Worm (Caenorhabditis elegans) whole organism, L1 larva: ENCODE measurements around the gene K01F9.2.

Source experiments
- C04F5.9 ChIP-seq: sonication (generic microtip); optimal IDR thresholded peaks from 2 replicates; lab custom pipeline; 2016; ENCODE audit warnings: missing genetic modification characterization, missing compliant biosample characterization
- C16A3.4 ChIP-seq: fragments of 150-350 bp; optimal IDR thresholded peaks from 2 replicates; lab custom pipeline; 2014; ENCODE audit warnings: missing biosample characterization, missing genetic modification characterization
- F16B12.6 ChIP-seq: fragments of 150-350 bp; optimal IDR thresholded peaks from 2 replicates; lab custom pipeline; 2014; ENCODE audit warnings: missing biosample characterization, missing genetic modification characterization
- Y116A8C.19 ChIP-seq: sonication (generic microtip); optimal IDR thresholded peaks from 2 replicates; lab custom pipeline; 2016; ENCODE audit warnings: missing compliant biosample characterization, missing genetic modification characterization, borderline replicate concordance
- alr-1 ChIP-seq: fragments of 200-800 bp; sonication (Bioruptor generic); optimal IDR thresholded peaks from 2 replicates; lab custom pipeline; 2018; ENCODE audit warnings: borderline replicate concordance, mild to moderate bottlenecking, missing genetic modification characterization, missing compliant biosample characterization
- aly-2 ChIP-seq: fragments of 150-350 bp; optimal IDR thresholded peaks from 2 replicates; lab custom pipeline; 2014; ENCODE audit warnings: missing biosample characterization, missing genetic modification characterization
- ceh-63 ChIP-seq: fragments of 200-800 bp; sonication (Bioruptor generic); optimal IDR thresholded peaks from 2 replicates; lab custom pipeline; 2018; ENCODE audit warnings: mild to moderate bottlenecking, missing genetic modification characterization, missing compliant biosample characterization
- ceh-88 ChIP-seq: fragments of 200-800 bp; sonication (Bioruptor generic); IDR thresholded peaks from 2 replicates; pipeline ENCODE4 v1.3.6; 2022; ENCODE audit warnings: missing genetic modification characterization, missing compliant biosample characterization
- ceh-90 ChIP-seq: sonication (generic microtip); optimal IDR thresholded peaks from 2 replicates; lab custom pipeline; 2016; ENCODE audit warnings: missing genetic modification characterization, missing compliant biosample characterization
- dpl-1 ChIP-seq, 3 experiments: fragments of 150-350 bp in 2 of 3; sonication (generic microtip) in 1 of 3; optimal IDR thresholded peaks; 2 replicates each; lab custom pipeline; 2014 to 2017; ENCODE audit warnings: missing biosample characterization in 3 of 3, missing genetic modification characterization in 3 of 3, missing genetic modification reagents in 3 of 3
- dsc-1 ChIP-seq: sonication (generic microtip); optimal IDR thresholded peaks from 2 replicates; lab custom pipeline; 2016; ENCODE audit warnings: mild to moderate bottlenecking, missing genetic modification characterization, missing compliant biosample characterization
- efl-1 ChIP-seq, 4 experiments: fragments of 150-350 bp; optimal IDR thresholded peaks in 3 of 4; peaks in 1 of 4; 1 replicate in 1 of 4; 2 replicates in 3 of 4; lab custom pipeline; 2014; ENCODE audit warnings: missing biosample characterization in 2 of 4, missing genetic modification characterization in 2 of 4, missing genetic modification reagents in 2 of 4
- efl-3 ChIP-seq: fragments of 200-800 bp; sonication (Bioruptor generic); optimal IDR thresholded peaks from 2 replicates; lab custom pipeline; 2018; ENCODE audit warnings: mild to moderate bottlenecking, missing genetic modification characterization, missing compliant biosample characterization
- egl-27 ChIP-seq, 2 experiments: fragments of 150-350 bp in 1 of 2; sonication (generic microtip); optimal IDR thresholded peaks; 3 replicates each; lab custom pipeline; 2017 to 2018; ENCODE audit warnings: missing biosample characterization in 2 of 2, missing genetic modification characterization in 2 of 2, missing genetic modification reagents in 2 of 2
- elt-2 ChIP-seq: sonication (generic microtip); optimal IDR thresholded peaks from 2 replicates; lab custom pipeline; 2016; ENCODE audit warnings: missing genetic modification characterization, mild to moderate bottlenecking, inconsistent platforms, missing compliant biosample characterization, missing genetic modification reagents
- ets-5 ChIP-seq: fragments of 200-800 bp; sonication (Bioruptor generic); IDR thresholded peaks from 2 replicates; pipeline ENCODE4 v1.3.6; 2022; ENCODE audit warnings: missing genetic modification characterization, missing compliant biosample characterization
- fkh-10 ChIP-seq: sonication (generic microtip); optimal IDR thresholded peaks from 2 replicates; lab custom pipeline; 2017; ENCODE audit warnings: missing biosample characterization, missing genetic modification reagents, missing genetic modification characterization
- fkh-4 ChIP-seq: sonication (generic microtip); optimal IDR thresholded peaks from 2 replicates; lab custom pipeline; 2016; ENCODE audit warnings: missing compliant biosample characterization, missing genetic modification characterization, borderline replicate concordance
- fkh-8 ChIP-seq: sonication (generic microtip); optimal IDR thresholded peaks from 2 replicates; lab custom pipeline; 2016; ENCODE audit warnings: mild to moderate bottlenecking, missing genetic modification characterization, missing compliant biosample characterization
- grh-1 ChIP-seq: fragments of 200-800 bp; sonication (Bioruptor generic); IDR thresholded peaks from 2 replicates; pipeline ENCODE4 v1.3.6; 2022; ENCODE audit warnings: missing genetic modification reagents, missing genetic modification characterization, missing compliant biosample characterization
- isw-1 ChIP-seq: fragments of 200-800 bp; sonication (Bioruptor generic); IDR thresholded peaks from 2 replicates; pipeline ENCODE4 v1.3.6; 2022; ENCODE audit warnings: missing genetic modification characterization, missing compliant biosample characterization
- jun-1 ChIP-seq: fragments of 150-350 bp; optimal IDR thresholded peaks from 2 replicates; lab custom pipeline; 2014; ENCODE audit warnings: missing biosample characterization, missing genetic modification reagents, missing genetic modification characterization
- lin-13 ChIP-seq: fragments of 150-350 bp; optimal IDR thresholded peaks from 2 replicates; lab custom pipeline; 2014; ENCODE audit warnings: missing biosample characterization, missing genetic modification reagents, missing genetic modification characterization
- lin-35 ChIP-seq, 2 experiments: fragments of 150-350 bp; optimal IDR thresholded peaks; 2 replicates each; lab custom pipeline; 2014; ENCODE audit warnings: missing biosample characterization in 2 of 2, missing genetic modification characterization in 2 of 2, missing genetic modification reagents in 2 of 2
- lin-39 ChIP-seq: fragments of 150-350 bp; optimal IDR thresholded peaks from 2 replicates; lab custom pipeline; 2014; ENCODE audit warnings: missing biosample characterization, missing genetic modification reagents, missing genetic modification characterization
- lir-3 ChIP-seq: sonication (generic microtip); optimal IDR thresholded peaks from 2 replicates; lab custom pipeline; 2016; ENCODE audit warnings: mild to moderate bottlenecking, missing genetic modification characterization, moderate library complexity, missing compliant biosample characterization; ENCODE audit not compliant: poor library complexity
- lsy-2 ChIP-seq, 2 experiments: fragments of 150-350 bp; optimal IDR thresholded peaks; 2 replicates each; lab custom pipeline; 2014; ENCODE audit warnings: missing biosample characterization in 2 of 2, missing genetic modification characterization in 2 of 2
- mab-9 ChIP-seq: fragments of 200-800 bp; sonication (Bioruptor generic); IDR thresholded peaks from 2 replicates; pipeline ENCODE4 v1.3.6; 2022; ENCODE audit warnings: missing genetic modification reagents, missing genetic modification characterization, missing compliant biosample characterization
- mdl-1 ChIP-seq, 2 experiments: fragments of 150-350 bp; optimal IDR thresholded peaks; 2 replicates each; lab custom pipeline; 2014 to 2017; ENCODE audit warnings: missing biosample characterization in 2 of 2, missing genetic modification characterization in 2 of 2, inconsistent platforms in 1 of 2
- mef-2 ChIP-seq: fragments of 150-350 bp; optimal IDR thresholded peaks from 2 replicates; lab custom pipeline; 2014; ENCODE audit warnings: missing biosample characterization, missing genetic modification characterization
- mep-1 ChIP-seq: fragments of 150-350 bp; optimal IDR thresholded peaks from 2 replicates; lab custom pipeline; 2014; ENCODE audit warnings: missing biosample characterization, missing genetic modification characterization
- nhr-19 ChIP-seq: fragments of 200-800 bp; sonication (Bioruptor generic); conservative IDR thresholded peaks from 2 replicates; pipeline ENCODE4 v1.3.6; 2022; ENCODE audit warnings: missing genetic modification characterization, missing compliant biosample characterization
- nhr-20 ChIP-seq: sonication (generic microtip); optimal IDR thresholded peaks from 2 replicates; lab custom pipeline; 2016; ENCODE audit warnings: mild to moderate bottlenecking, missing genetic modification characterization, missing compliant biosample characterization
- nhr-28 ChIP-seq: fragments of 150-350 bp; optimal IDR thresholded peaks from 2 replicates; lab custom pipeline; 2014; ENCODE audit warnings: missing biosample characterization, missing genetic modification characterization
- nhr-76 ChIP-seq: sonication (generic microtip); optimal IDR thresholded peaks from 2 replicates; lab custom pipeline; 2017; ENCODE audit warnings: missing biosample characterization, missing genetic modification characterization
- nhr-77 ChIP-seq: fragments of 150-350 bp; optimal IDR thresholded peaks from 2 replicates; lab custom pipeline; 2014; ENCODE audit warnings: missing biosample characterization, missing genetic modification characterization
- nhr-85 ChIP-seq: sonication (generic microtip); peaks from one replicate; lab custom pipeline; 2016; ENCODE audit warnings: missing genetic modification characterization, inconsistent platforms, missing compliant biosample characterization
- nhr-90 ChIP-seq: sonication (generic microtip); optimal IDR thresholded peaks from 2 replicates; lab custom pipeline; 2016; ENCODE audit warnings: mild to moderate bottlenecking, missing genetic modification characterization, missing compliant biosample characterization; ENCODE audit not compliant: poor library complexity
- pag-3 ChIP-seq: sonication (generic microtip); optimal IDR thresholded peaks from 2 replicates; lab custom pipeline; 2017; ENCODE audit warnings: missing genetic modification characterization, mild to moderate bottlenecking, missing compliant biosample characterization, antibody characterized with exemption, borderline replicate concordance; ENCODE audit not compliant: insufficient read depth
- pax-3 ChIP-seq: fragments of 200-800 bp; sonication (Bioruptor generic); optimal IDR thresholded peaks from 2 replicates; lab custom pipeline; 2018; ENCODE audit warnings: mild to moderate bottlenecking, missing genetic modification characterization, moderate library complexity, missing compliant biosample characterization
- pqm-1 ChIP-seq: sonication (generic microtip); optimal IDR thresholded peaks from 3 replicates; lab custom pipeline; 2017; ENCODE audit warnings: missing biosample characterization, missing genetic modification characterization
- rnt-1 ChIP-seq: sonication (generic microtip); optimal IDR thresholded peaks from 2 replicates; lab custom pipeline; 2016; ENCODE audit warnings: mild to moderate bottlenecking, missing genetic modification characterization, moderate library complexity, missing compliant biosample characterization
- snu-23 ChIP-seq: sonication (generic microtip); optimal IDR thresholded peaks from 2 replicates; lab custom pipeline; 2016; ENCODE audit warnings: missing genetic modification characterization, missing compliant biosample characterization
- sptf-1 ChIP-seq: fragments of 150-350 bp; optimal IDR thresholded peaks from 2 replicates; lab custom pipeline; 2014; ENCODE audit warnings: missing biosample characterization, missing genetic modification characterization
- swsn-7 ChIP-seq: sonication (generic microtip); optimal IDR thresholded peaks from 2 replicates; lab custom pipeline; 2016; ENCODE audit warnings: missing genetic modification characterization, missing compliant biosample characterization
- tbx-2 ChIP-seq: sonication (generic microtip); optimal IDR thresholded peaks from 2 replicates; lab custom pipeline; 2016; ENCODE audit warnings: missing genetic modification characterization, missing compliant biosample characterization
- unc-62 ChIP-seq: fragments of 150-350 bp; optimal IDR thresholded peaks from 2 replicates; lab custom pipeline; 2014; ENCODE audit warnings: missing biosample characterization, missing genetic modification reagents, missing genetic modification characterization
- unc-86 ChIP-seq: sonication (generic microtip); optimal IDR thresholded peaks from 2 replicates; lab custom pipeline; 2016; ENCODE audit warnings: missing genetic modification characterization, missing compliant biosample characterization
- xbp-1 ChIP-seq: sonication (generic microtip); optimal IDR thresholded peaks from 2 replicates; lab custom pipeline; 2016; ENCODE audit warnings: missing genetic modification characterization, missing compliant biosample characterization
- zag-1 ChIP-seq: fragments of 150-350 bp; optimal IDR thresholded peaks from 2 replicates; lab custom pipeline; 2014; ENCODE audit warnings: missing biosample characterization, missing genetic modification characterization
- ztf-11 ChIP-seq, 2 experiments: sonication (generic microtip); optimal IDR thresholded peaks; 2 replicates each; lab custom pipeline; 2016 to 2017; ENCODE audit warnings: missing genetic modification characterization in 2 of 2, missing biosample characterization in 1 of 2, missing compliant biosample characterization in 1 of 2

The K01F9.2 gene

ce11 chrIII:8904914-8905665 is 28.2 kb upstream of the K01F9.2 start, which contains the start of gene unc-32:
Gene unc-32, plus strand, starts transcription at chrIII:8905615.
- TF ChIP-seq lin-39 (no peak), rnt-1 (tag; lab: Kevin White, UChicago) (no peak), isw-1 (GFP tag; lab: Robert Waterston, UW) (no peak), efl-3 (GFP tag; lab: Kevin White, UChicago) (no peak), nhr-28 (tag; lab: Kevin White, UChicago) (no peak), pag-3 (tag; lab: Kevin White, UChicago) (no peak), lsy-2 (tag; optimal IDR thresholded peaks at IDR 0.05; lab: Kevin White, UChicago) (peak; percentile 19 to 70), F16B12.6 (tag; lab: Kevin White, UChicago) (no peak), tbx-2 (tag; lab: Kevin White, UChicago) (peak; percentile 21), ceh-63 (GFP tag; lab: Kevin White, UChicago) (no peak), lir-3 (tag; lab: Kevin White, UChicago) (no peak), ztf-11 (tag; optimal IDR thresholded peaks at IDR 0.05; lab: Kevin White, UChicago) (no peak), snu-23 (peak; percentile 56), ceh-88 (GFP tag; lab: Robert Waterston, UW) (no peak), elt-2 (tag; lab: Kevin White, UChicago) (no peak), nhr-77 (tag; lab: Kevin White, UChicago) (no peak), unc-86 (peak; percentile 40), zag-1 (no peak), C16A3.4 (tag; lab: Kevin White, UChicago) (no peak), sptf-1 (tag; lab: Kevin White, UChicago) (no peak), efl-1 (optimal IDR thresholded peaks at IDR 0.05; lab: Kevin White, UChicago) (peak; percentile 39 to 40), efl-1 (GFP tag; optimal IDR thresholded peaks at IDR 0.05 in 1 of 2; lab: Kevin White, UChicago) (peak; percentile 35 to 37), dsc-1 (tag; lab: Kevin White, UChicago) (peak; percentile 41), mep-1 (tag; lab: Kevin White, UChicago) (peak; percentile 63), mab-9 (GFP tag; lab: Robert Waterston, UW) (no peak), fkh-4 (tag; lab: Kevin White, UChicago) (no peak), nhr-85 (tag; lab: Kevin White, UChicago) (peak; percentile 37), ceh-90 (no peak), dpl-1 (GFP tag; optimal IDR thresholded peaks at IDR 0.05; lab: Kevin White, UChicago) (peak in 2 of 3 experiments; percentile 36 to 40), xbp-1 (peak; percentile 28), nhr-90 (tag; lab: Kevin White, UChicago) (no peak), lin-13 (no peak), egl-27 (tag; optimal IDR thresholded peaks at IDR 0.05; lab: Kevin White, UChicago) (no peak), grh-1 (GFP tag; lab: Robert Waterston, UW) (no peak), swsn-7 (peak; percentile 35), nhr-20 (peak; percentile 4), jun-1 (tag; lab: Kevin White, UChicago) (no peak), alr-1 (tag; lab: Kevin White, UChicago) (no peak), ets-5 (GFP tag; lab: Robert Waterston, UW) (no peak), fkh-10 (GFP tag; lab: Kevin White, UChicago) (peak; percentile 33), mdl-1 (tag; optimal IDR thresholded peaks at IDR 0.05; lab: Kevin White, UChicago) (peak in 1 of 2 experiments; percentile 18), C04F5.9 (tag; lab: Kevin White, UChicago) (peak; percentile 56), fkh-8 (tag; lab: Kevin White, UChicago) (peak; percentile 80), nhr-76 (tag; lab: Kevin White, UChicago) (no peak), mef-2 (no peak), aly-2 (tag; lab: Kevin White, UChicago) (no peak), unc-62 (GFP tag; lab: Kevin White, UChicago) (no peak), Y116A8C.19 (tag; lab: Kevin White, UChicago) (no peak), lin-35 (GFP tag; optimal IDR thresholded peaks at IDR 0.05; lab: Kevin White, UChicago) (peak; percentile 41 to 47), nhr-19 (no peak), pax-3 (tag; lab: Kevin White, UChicago) (no peak), pqm-1 (no peak)
